Worm (Caenorhabditis elegans) whole organism, L4 larva: ENCODE measurements around the gene pals-18.

Source experiments
- R02D3.7 ChIP-seq: fragments of 150-350 bp; sonication (generic microtip); optimal IDR thresholded peaks from 3 replicates; lab custom pipeline; 2014; ENCODE audit warnings: missing biosample characterization, missing genetic modification characterization
- egl-43 ChIP-seq: fragments of 200-800 bp; sonication (Bioruptor generic); IDR thresholded peaks from 2 replicates; pipeline ENCODE4 v1.3.6; 2022; ENCODE audit warnings: missing genetic modification reagents, missing genetic modification characterization, missing compliant biosample characterization
- lin-39 ChIP-seq: fragments of 150-350 bp; optimal IDR thresholded peaks from 2 replicates; lab custom pipeline; 2014; ENCODE audit warnings: missing biosample characterization, missing genetic modification reagents, missing genetic modification characterization
- mdl-1 ChIP-seq, 2 experiments: fragments of 150-350 bp in 1 of 2; sonication (generic microtip) in 1 of 2; optimal IDR thresholded peaks; 2 replicates each; lab custom pipeline; 2014 to 2017; ENCODE audit warnings: missing biosample characterization in 2 of 2, missing genetic modification characterization in 2 of 2
- nhr-111 ChIP-seq: fragments of 200-800 bp; sonication (Bioruptor generic); optimal IDR thresholded peaks from 2 replicates; lab custom pipeline; 2018; ENCODE audit warnings: mild to moderate bottlenecking, missing genetic modification characterization, missing compliant biosample characterization
- nhr-76 ChIP-seq: fragments of 150-350 bp; optimal IDR thresholded peaks from 2 replicates; lab custom pipeline; 2014; ENCODE audit warnings: missing biosample characterization, missing genetic modification characterization
- pha-4 ChIP-seq, 2 experiments: fragments of 150-350 bp in 1 of 2; fragments of 200-800 bp in 1 of 2; sonication (Bioruptor generic) in 1 of 2; IDR thresholded peaks in 1 of 2; optimal IDR thresholded peaks in 1 of 2; 2 replicates each; pipeline versions ENCODE4 v1.3.6 to Lab custom; 2014 to 2022; ENCODE audit warnings: missing genetic modification characterization in 2 of 2, missing genetic modification reagents in 2 of 2, missing biosample characterization in 1 of 2, missing compliant biosample characterization in 1 of 2
- spr-1 ChIP-seq: sonication (generic microtip); optimal IDR thresholded peaks from 2 replicates; lab custom pipeline; 2016; ENCODE audit warnings: mild to moderate bottlenecking, missing genetic modification characterization, missing compliant biosample characterization
- ztf-11 ChIP-seq: fragments of 150-350 bp; optimal IDR thresholded peaks from 2 replicates; lab custom pipeline; 2014; ENCODE audit warnings: missing biosample characterization, missing genetic modification characterization

- no peak for TF ChIP-seq pha-4 (GFP tag; IDR thresholded peaks at IDR 0.05; lab: Robert Waterston, UW)
- no peak for TF ChIP-seq pha-4 (tag; optimal IDR thresholded peaks at IDR 0.05; lab: Kevin White, UChicago)
- TF ChIP-seq lin-39 (tag; lab: Kevin White, UChicago) = no peak
- no peak for TF ChIP-seq nhr-111 (GFP tag; lab: Kevin White, UChicago)
- no peak for TF ChIP-seq R02D3.7 (tag; lab: Kevin White, UChicago)
- no peak for TF ChIP-seq egl-43 (GFP tag; lab: Robert Waterston, UW)
- no peak for TF ChIP-seq nhr-76 (tag; lab: Kevin White, UChicago)
- no peak for TF ChIP-seq spr-1 (tag; lab: Kevin White, UChicago)
- no peak for TF ChIP-seq mdl-1 (tag; optimal IDR thresholded peaks at IDR 0.05; lab: Kevin White, UChicago)
- no peak for TF ChIP-seq ztf-11 (tag; lab: Kevin White, UChicago)
Observed at ce11 chrIII:1359669-1360068, 43.5 kb upstream of the pals-18 start, which contains the start of gene Y82E9BR.9.
